Worm (Caenorhabditis elegans): ENCODE measurements around the gene C05E11.7.

ce11 chrX:4562288-4562687, 23.2 kb downstream of the C05E11.7 start:
- TF ChIP-seq nhr-76 (tag; optimal IDR thresholded peaks at IDR 0.05) (no peak), sptf-1 (tag; optimal IDR thresholded peaks at IDR 0.05) (no peak), mdl-1 (tag; optimal IDR thresholded peaks at IDR 0.05) (no peak), unc-130 (tag; optimal IDR thresholded peaks at IDR 0.05) (no peak)
